Worm (Caenorhabditis elegans): ENCODE results near the gene C48B4.13.

- no peak for TF ChIP-seq ceh-48 (tag; optimal IDR thresholded peaks at IDR 0.05)
- no peak for TF ChIP-seq nhr-11 (tag; optimal IDR thresholded peaks at IDR 0.05)
- TF ChIP-seq fkh-10 (GFP tag; optimal IDR thresholded peaks at IDR 0.05) = no peak
- no peak for TF ChIP-seq ceh-30 (tag; optimal IDR thresholded peaks at IDR 0.05)
- no peak for TF ChIP-seq F13H6.1 (tag; optimal IDR thresholded peaks at IDR 0.05)
- no peak for TF ChIP-seq hlh-15 (tag; optimal IDR thresholded peaks at IDR 0.05)
- TF ChIP-seq rnt-1 (tag; optimal IDR thresholded peaks at IDR 0.05) = no peak
- TF ChIP-seq ets-4 (tag; optimal IDR thresholded peaks at IDR 0.05) = no peak
- TF ChIP-seq ceh-18 (tag; optimal IDR thresholded peaks at IDR 0.05) = peak; percentile 16
- TF ChIP-seq pha-4 (tag; optimal IDR thresholded peaks at IDR 0.05) = no peak
- no peak for TF ChIP-seq ztf-16 (tag; optimal IDR thresholded peaks at IDR 0.05)
- no peak for TF ChIP-seq gmeb-2 (tag; optimal IDR thresholded peaks at IDR 0.05)
Observed at ce11 chrIII:9523581-9523980, 45.0 kb upstream of the C48B4.13 start, which contains the start of gene mrps-23.

Data from whole organism, late embryonic.